Worm (Caenorhabditis elegans): ENCODE measurements around the gene Y55F3AR.2.

Gene Y55F3AR.2

ce11 chrIV:1105104-1105503 is 10.8 kb downstream of the Y55F3AR.2 start:
- TF ChIP-seq hmbx-1 (tag; optimal IDR thresholded peaks at IDR 0.05): no peak
- no peak for TF ChIP-seq ets-7 (tag; optimal IDR thresholded peaks at IDR 0.05)
- TF ChIP-seq ceh-36 (tag; optimal IDR thresholded peaks at IDR 0.05): no peak
- no peak for TF ChIP-seq F13C5.2 (tag; optimal IDR thresholded peaks at IDR 0.05)
- no peak for TF ChIP-seq flt-1 (GFP tag; IDR thresholded peaks at IDR 0.05)
- TF ChIP-seq ama-1 (optimal IDR thresholded peaks at IDR 0.05): no peak

DNA sequence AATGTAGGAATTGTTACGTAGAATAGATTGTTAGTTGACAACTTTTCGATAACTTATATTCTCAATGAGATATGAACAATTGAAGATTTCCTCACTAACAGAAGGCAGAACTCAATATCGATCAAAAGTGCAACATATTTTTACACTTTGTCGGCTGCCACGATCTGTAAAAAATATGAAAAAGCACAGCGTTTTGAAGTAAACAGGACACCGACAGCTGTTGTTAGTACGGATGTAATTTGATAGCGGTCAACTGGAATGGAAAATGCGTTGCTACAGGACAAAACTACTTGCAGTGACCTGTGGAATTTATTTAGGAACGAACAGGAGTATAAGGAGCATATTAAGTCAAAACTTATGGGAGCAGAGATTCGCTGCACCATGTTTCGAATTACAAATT is 11.7 kb downstream of the Y55F3AR.2 start:
- TF ChIP-seq scrt-1 (GFP tag; IDR thresholded peaks at IDR 0.05) (no peak), tra-4 (tag; optimal IDR thresholded peaks at IDR 0.05) (no peak), ama-1 (optimal IDR thresholded peaks at IDR 0.05) (no peak)

- TF ChIP-seq hnd-1 (tag; optimal IDR thresholded peaks at IDR 0.05) (no peak), hmg-4 (GFP tag; optimal IDR thresholded peaks at IDR 0.05) (peak; percentile 2), sea-1 (GFP tag; conservative IDR thresholded peaks at IDR 0.05) (no peak)
Measured at ce11 chrIV:1107190-1107589, 12.8 kb downstream of the Y55F3AR.2 start, which contains the start of gene ost-1. Gene ost-1, plus strand, starts transcription at chrIV:1107396.

- 0 out of 2 replicates have a peak, but pooled peaks have one; percentile 4 for TF ChIP-seq pes-1 (GFP tag; IDR thresholded peaks at IDR 0.05)
- no peak for TF ChIP-seq B0310.2 (tag; optimal IDR thresholded peaks at IDR 0.05)
- no peak for TF ChIP-seq ama-1 (optimal IDR thresholded peaks at IDR 0.05)
- TF ChIP-seq tbx-37 (GFP tag; conservative IDR thresholded peaks at IDR 0.05): no peak
- TF ChIP-seq F13C5.2 (tag; optimal IDR thresholded peaks at IDR 0.05): peak; percentile 7
- TF ChIP-seq hmbx-1 (tag; optimal IDR thresholded peaks at IDR 0.05): no peak
Measured at ce11 chrIV:1108030-1108429, 13.7 kb downstream of the Y55F3AR.2 start.

- TF ChIP-seq ceh-13 (GFP tag; optimal IDR thresholded peaks at IDR 0.05) (no peak), B0310.2 (tag; optimal IDR thresholded peaks at IDR 0.05) (no peak), hmbx-1 (tag; optimal IDR thresholded peaks at IDR 0.05) (no peak), aly-1 (tag; optimal IDR thresholded peaks at IDR 0.05) (no peak), tbx-11 (GFP tag; IDR thresholded peaks at IDR 0.05) (no peak), ama-1 (optimal IDR thresholded peaks at IDR 0.05) (no peak), hmg-4 (GFP tag; optimal IDR thresholded peaks at IDR 0.05) (no peak), flt-1 (GFP tag; IDR thresholded peaks at IDR 0.05) (no peak), ceh-36 (tag; optimal IDR thresholded peaks at IDR 0.05) (no peak), hnd-1 (tag; optimal IDR thresholded peaks at IDR 0.05) (no peak), ets-7 (tag; optimal IDR thresholded peaks at IDR 0.05) (no peak), sea-1 (GFP tag; conservative IDR thresholded peaks at IDR 0.05) (no peak), tra-4 (tag; optimal IDR thresholded peaks at IDR 0.05) (no peak), tbx-37 (GFP tag; conservative IDR thresholded peaks at IDR 0.05) (no peak)
Measured at ce11 chrIV:1110999-1111398, 16.7 kb downstream of the Y55F3AR.2 start.

- TF ChIP-seq aly-1 (tag; optimal IDR thresholded peaks at IDR 0.05) (no peak), hnd-1 (tag; optimal IDR thresholded peaks at IDR 0.05) (no peak)
Measured at ce11 chrIV:1113638-1114037, 19.3 kb downstream of the Y55F3AR.2 start, which contains the start of gene srx-14. Gene srx-14, minus strand, starts transcription at chrIV:1113738.

DNA sequence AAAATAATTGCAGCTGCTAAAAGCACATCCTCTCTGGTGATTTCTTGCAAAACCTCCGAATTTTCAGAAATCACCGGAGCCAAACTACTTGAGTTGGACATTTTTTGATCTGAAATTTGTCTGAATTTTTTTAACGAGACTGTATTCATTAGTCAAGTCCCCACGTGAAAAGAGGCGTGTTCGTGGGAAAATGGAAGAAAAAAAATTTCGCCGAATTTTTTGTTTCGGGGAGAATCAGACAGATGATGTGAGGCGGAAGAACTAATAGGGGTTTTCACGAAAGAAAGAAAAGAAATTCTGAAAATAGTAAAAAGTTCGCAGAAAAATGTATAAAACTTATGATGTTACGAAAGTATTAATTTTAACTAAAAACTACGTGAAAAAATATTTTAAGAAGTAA is 24.2 kb downstream of the Y55F3AR.2 start, which contains the start of gene srx-13:
TSS of gene srx-13 (minus strand) at position 101 of the 400 bp plus-strand sequence.
- TF ChIP-seq hnd-1 (tag; optimal IDR thresholded peaks at IDR 0.05) (no peak), sea-1 (GFP tag; conservative IDR thresholded peaks at IDR 0.05) (no peak), B0310.2 (tag; optimal IDR thresholded peaks at IDR 0.05) (no peak), ama-1 (optimal IDR thresholded peaks at IDR 0.05) (no peak), tra-4 (tag; optimal IDR thresholded peaks at IDR 0.05) (no peak), F13C5.2 (tag; optimal IDR thresholded peaks at IDR 0.05) (no peak)

DNA sequence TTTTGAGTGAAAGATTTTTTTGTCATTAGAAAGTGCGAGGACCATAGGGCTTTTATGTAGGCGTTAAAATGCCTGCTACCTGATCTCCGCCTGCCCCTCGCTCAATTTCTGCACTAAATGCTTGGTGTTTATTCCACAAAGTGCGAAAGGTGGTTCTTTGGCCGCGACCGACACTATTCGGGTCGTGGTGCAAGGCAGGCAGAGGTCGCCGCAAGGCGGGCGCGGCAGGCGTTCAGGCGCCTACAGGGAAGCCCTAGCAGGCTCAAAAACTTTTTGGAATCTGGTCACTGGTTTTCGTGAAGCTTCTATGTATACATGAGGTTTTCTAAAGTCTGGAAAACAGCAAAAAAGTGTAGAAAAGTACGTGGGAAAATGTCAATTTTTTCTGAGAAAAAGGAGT is 26.5 kb downstream of the Y55F3AR.2 start:
- TF ChIP-seq sea-1 (GFP tag; conservative IDR thresholded peaks at IDR 0.05): no peak
- TF ChIP-seq tbx-37 (GFP tag; conservative IDR thresholded peaks at IDR 0.05): no peak
- TF ChIP-seq tbx-11 (GFP tag; IDR thresholded peaks at IDR 0.05): no peak
- no peak for TF ChIP-seq ceh-36 (tag; optimal IDR thresholded peaks at IDR 0.05)
- no peak for TF ChIP-seq hnd-1 (tag; optimal IDR thresholded peaks at IDR 0.05)
- no peak for TF ChIP-seq scrt-1 (GFP tag; IDR thresholded peaks at IDR 0.05)
- no peak for TF ChIP-seq hmg-4 (GFP tag; optimal IDR thresholded peaks at IDR 0.05)
- TF ChIP-seq ama-1 (optimal IDR thresholded peaks at IDR 0.05): no peak
- TF ChIP-seq hmbx-1 (tag; optimal IDR thresholded peaks at IDR 0.05): no peak
- no peak for TF ChIP-seq flt-1 (GFP tag; IDR thresholded peaks at IDR 0.05)
- no peak for TF ChIP-seq pes-1 (GFP tag; IDR thresholded peaks at IDR 0.05)
- no peak for TF ChIP-seq ceh-13 (GFP tag; optimal IDR thresholded peaks at IDR 0.05)
- TF ChIP-seq B0310.2 (tag; optimal IDR thresholded peaks at IDR 0.05): no peak

ce11 chrIV:1121511-1121910 is 27.2 kb downstream of the Y55F3AR.2 start:
- no peak for TF ChIP-seq tra-4 (tag; optimal IDR thresholded peaks at IDR 0.05)
- TF ChIP-seq hnd-1 (tag; optimal IDR thresholded peaks at IDR 0.05): no peak
- TF ChIP-seq ceh-36 (tag; optimal IDR thresholded peaks at IDR 0.05): no peak
- TF ChIP-seq sea-1 (GFP tag; conservative IDR thresholded peaks at IDR 0.05): no peak
- no peak for TF ChIP-seq tbx-37 (GFP tag; conservative IDR thresholded peaks at IDR 0.05)
- TF ChIP-seq ets-7 (tag; optimal IDR thresholded peaks at IDR 0.05): no peak

Data from whole organism, early embryonic.